Worm (Caenorhabditis elegans) whole organism, L3 larva: ENCODE data around the gene metl-1.

Experiments
- R02D3.7 ChIP-seq: fragments of 150-350 bp; optimal IDR thresholded peaks from 2 replicates; lab custom pipeline; 2014; ENCODE audit warnings: missing biosample characterization, missing genetic modification characterization
- ZK546.5 ChIP-seq: sonication (generic microtip); optimal IDR thresholded peaks from 2 replicates; lab custom pipeline; 2017; ENCODE audit warnings: missing biosample characterization, missing genetic modification characterization
- aly-2 ChIP-seq: fragments of 150-350 bp; optimal IDR thresholded peaks from 2 replicates; lab custom pipeline; 2014; ENCODE audit warnings: missing biosample characterization, missing genetic modification characterization
- ceh-16 ChIP-seq: sonication (generic microtip); optimal IDR thresholded peaks from 2 replicates; lab custom pipeline; 2017; ENCODE audit warnings: missing biosample characterization, missing genetic modification characterization
- ceh-28 ChIP-seq: fragments of 150-350 bp; optimal IDR thresholded peaks from 2 replicates; lab custom pipeline; 2014; ENCODE audit warnings: missing biosample characterization, missing genetic modification reagents, missing genetic modification characterization
- ceh-82 ChIP-seq: fragments of 150-350 bp; optimal IDR thresholded peaks from 2 replicates; lab custom pipeline; 2014; ENCODE audit warnings: missing biosample characterization, missing genetic modification characterization
- ceh-9 ChIP-seq: sonication (generic microtip); optimal IDR thresholded peaks from 2 replicates; lab custom pipeline; 2018; ENCODE audit warnings: missing biosample characterization, missing genetic modification characterization
- egl-27 ChIP-seq: sonication (generic microtip); optimal IDR thresholded peaks from 4 replicates; lab custom pipeline; 2017; ENCODE audit warnings: missing biosample characterization, missing genetic modification reagents, missing genetic modification characterization
- egl-5 ChIP-seq: fragments of 150-350 bp; optimal IDR thresholded peaks from 2 replicates; lab custom pipeline; 2017; ENCODE audit warnings: missing biosample characterization, missing genetic modification reagents, missing genetic modification characterization, inconsistent platforms
- elt-1 ChIP-seq: fragments of 150-350 bp; optimal IDR thresholded peaks from 2 replicates; lab custom pipeline; 2014; ENCODE audit warnings: missing biosample characterization, missing genetic modification characterization
- elt-2 ChIP-seq: sonication (generic microtip); optimal IDR thresholded peaks from 2 replicates; lab custom pipeline; 2016; ENCODE audit warnings: missing genetic modification reagents, mild to moderate bottlenecking, missing genetic modification characterization, missing compliant biosample characterization
- elt-3 ChIP-seq, 3 experiments: fragments of 150-350 bp in 1 of 3; sonication (generic microtip) in 2 of 3; optimal IDR thresholded peaks; 2 replicates in 2 of 3; 4 replicates in 1 of 3; lab custom pipeline; 2014 to 2017; ENCODE audit warnings: missing biosample characterization in 3 of 3, missing genetic modification characterization in 3 of 3
- eor-1 ChIP-seq, 2 experiments: fragments of 150-350 bp; optimal IDR thresholded peaks; 2 replicates each; lab custom pipeline; 2014 to 2018; ENCODE audit warnings: missing biosample characterization in 2 of 2, missing genetic modification characterization in 2 of 2
- fos-1 ChIP-seq: fragments of 150-350 bp; optimal IDR thresholded peaks from 2 replicates; lab custom pipeline; 2014; ENCODE audit warnings: missing biosample characterization, missing genetic modification characterization
- hmg-11 ChIP-seq: sonication (generic microtip); optimal IDR thresholded peaks from 2 replicates; lab custom pipeline; 2016; ENCODE audit warnings: missing genetic modification characterization, missing compliant biosample characterization
- lin-15B ChIP-seq: fragments of 150-350 bp; optimal IDR thresholded peaks from 2 replicates; lab custom pipeline; 2014; ENCODE audit warnings: missing biosample characterization, missing genetic modification characterization
- nfya-1 ChIP-seq: sonication (generic microtip); optimal IDR thresholded peaks from 2 replicates; lab custom pipeline; 2017; ENCODE audit warnings: missing genetic modification characterization, mild to moderate bottlenecking, missing compliant biosample characterization, antibody characterized with exemption, moderate library complexity; ENCODE audit not compliant: insufficient read depth
- nhr-23 ChIP-seq: fragments of 150-350 bp; optimal IDR thresholded peaks from 2 replicates; lab custom pipeline; 2014; ENCODE audit warnings: missing biosample characterization, missing genetic modification reagents, missing genetic modification characterization
- nhr-237 ChIP-seq: fragments of 150-350 bp; optimal IDR thresholded peaks from 2 replicates; lab custom pipeline; 2014; ENCODE audit warnings: missing biosample characterization, missing genetic modification characterization
- nhr-25 ChIP-seq: sonication (generic microtip); optimal IDR thresholded peaks from 2 replicates; lab custom pipeline; 2017; ENCODE audit warnings: missing biosample characterization, missing genetic modification characterization
- nhr-28 ChIP-seq: fragments of 150-350 bp; optimal IDR thresholded peaks from 2 replicates; lab custom pipeline; 2014; ENCODE audit warnings: missing biosample characterization, missing genetic modification characterization
- nhr-43 ChIP-seq: sonication (generic microtip); optimal IDR thresholded peaks from 2 replicates; lab custom pipeline; 2016; ENCODE audit warnings: mild to moderate bottlenecking, missing genetic modification characterization, missing compliant biosample characterization; ENCODE audit not compliant: poor library complexity, severe bottlenecking
- nhr-67 ChIP-seq: fragments of 150-350 bp; optimal IDR thresholded peaks from 2 replicates; lab custom pipeline; 2014; ENCODE audit warnings: missing biosample characterization, missing genetic modification characterization
- nhr-76 ChIP-seq: fragments of 150-350 bp; sonication (generic microtip); optimal IDR thresholded peaks from 5 replicates; lab custom pipeline; 2014; ENCODE audit warnings: missing biosample characterization, missing genetic modification characterization
- nhr-77 ChIP-seq: fragments of 150-350 bp; optimal IDR thresholded peaks from 2 replicates; lab custom pipeline; 2014; ENCODE audit warnings: missing biosample characterization, missing genetic modification characterization
- pha-4 ChIP-seq: fragments of 150-350 bp; optimal IDR thresholded peaks from 2 replicates; lab custom pipeline; 2014; ENCODE audit warnings: missing biosample characterization, missing genetic modification reagents, missing genetic modification characterization
- pqm-1 ChIP-seq: fragments of 150-350 bp; optimal IDR thresholded peaks from 2 replicates; lab custom pipeline; 2017; ENCODE audit warnings: missing biosample characterization, missing genetic modification characterization, inconsistent platforms
- sea-2 ChIP-seq: fragments of 150-350 bp; sonication (generic microtip); optimal IDR thresholded peaks from 4 replicates; lab custom pipeline; 2014; ENCODE audit warnings: missing biosample characterization, missing genetic modification reagents, missing genetic modification characterization
- skn-1 ChIP-seq: fragments of 150-350 bp; optimal IDR thresholded peaks from 2 replicates; lab custom pipeline; 2014; ENCODE audit warnings: missing biosample characterization, missing genetic modification characterization
- tbx-2 ChIP-seq: sonication (generic microtip); optimal IDR thresholded peaks from 2 replicates; lab custom pipeline; 2016; ENCODE audit warnings: mild to moderate bottlenecking, missing genetic modification characterization, missing compliant biosample characterization
- unc-39 ChIP-seq: sonication (generic microtip); optimal IDR thresholded peaks from 4 replicates; lab custom pipeline; 2017; ENCODE audit warnings: missing biosample characterization, missing genetic modification characterization
- unc-62 ChIP-seq: fragments of 150-350 bp; sonication (generic microtip); optimal IDR thresholded peaks from 4 replicates; lab custom pipeline; 2014; ENCODE audit warnings: missing biosample characterization, missing genetic modification reagents, missing genetic modification characterization
- ztf-11 ChIP-seq: fragments of 150-350 bp; optimal IDR thresholded peaks from 2 replicates; lab custom pipeline; 2014; ENCODE audit warnings: missing biosample characterization, missing genetic modification characterization

Gene metl-1

ce11 chrII:11518184-11518583 is 44.8 kb upstream of the metl-1 start, which contains the start of gene B0334.10:
Gene B0334.10 (plus strand): TSS chrII:11518484.
- TF ChIP-seq nhr-28 (tag; lab: Kevin White, UChicago) (no peak), ztf-11 (tag; lab: Kevin White, UChicago) (no peak), nhr-237 (tag; lab: Kevin White, UChicago) (no peak), egl-5 (tag; lab: Kevin White, UChicago) (no peak), pqm-1 (tag; lab: Kevin White, UChicago) (no peak), nhr-77 (tag; lab: Kevin White, UChicago) (no peak), ceh-82 (tag; lab: Kevin White, UChicago) (no peak), ZK546.5 (tag; lab: Kevin White, UChicago) (no peak), tbx-2 (no peak), pha-4 (tag; lab: Kevin White, UChicago) (no peak), elt-2 (tag; lab: Kevin White, UChicago) (no peak), nhr-67 (tag; lab: Kevin White, UChicago) (no peak), elt-1 (no peak)

- no peak for TF ChIP-seq hmg-11 (tag; lab: Kevin White, UChicago)
- no peak for TF ChIP-seq R02D3.7 (tag; lab: Kevin White, UChicago)
- no peak for TF ChIP-seq lin-15B (tag; lab: Kevin White, UChicago)
- TF ChIP-seq unc-62 (GFP tag; lab: Kevin White, UChicago), result no peak
- no peak for TF ChIP-seq nfya-1 (tag; lab: Kevin White, UChicago)
- no peak for TF ChIP-seq eor-1 (tag; optimal IDR thresholded peaks at IDR 0.05; lab: Kevin White, UChicago)
- TF ChIP-seq pqm-1 (tag; lab: Kevin White, UChicago), result no peak
- TF ChIP-seq ceh-28 (tag; lab: Kevin White, UChicago), result no peak
- no peak for TF ChIP-seq elt-3 (tag; optimal IDR thresholded peaks at IDR 0.05; lab: Kevin White, UChicago)
- no peak for TF ChIP-seq ceh-16 (tag; lab: Kevin White, UChicago)
- TF ChIP-seq sea-2 (GFP tag; lab: Kevin White, UChicago), result no peak
- no peak for TF ChIP-seq nhr-43 (tag; lab: Kevin White, UChicago)
- no peak for TF ChIP-seq nhr-28 (tag; lab: Kevin White, UChicago)
- TF ChIP-seq ceh-9 (tag; lab: Kevin White, UChicago), result no peak
- TF ChIP-seq elt-2 (tag; lab: Kevin White, UChicago), result no peak
- TF ChIP-seq nhr-76 (tag; lab: Kevin White, UChicago), result no peak
- TF ChIP-seq aly-2 (tag; lab: Kevin White, UChicago), result no peak
Observed at ce11 chrII:11514775-11515174, 41.4 kb upstream of the metl-1 start, which contains the start of gene srh-44. Gene srh-44 (plus strand): TSS chrII:11515075.

ce11 chrII:11512921-11513320 is 39.5 kb upstream of the metl-1 start:
- TF ChIP-seq pqm-1 (tag; lab: Kevin White, UChicago), result no peak
- no peak for TF ChIP-seq nhr-237 (tag; lab: Kevin White, UChicago)
- TF ChIP-seq skn-1 (tag; lab: Kevin White, UChicago), result no peak
- TF ChIP-seq nhr-23 (tag; lab: Kevin White, UChicago), result no peak
- TF ChIP-seq fos-1, result no peak
- no peak for TF ChIP-seq ceh-28 (tag; lab: Kevin White, UChicago)
- no peak for TF ChIP-seq eor-1 (tag; optimal IDR thresholded peaks at IDR 0.05; lab: Kevin White, UChicago)
- TF ChIP-seq nhr-43 (tag; lab: Kevin White, UChicago), result no peak
- TF ChIP-seq nhr-67 (tag; lab: Kevin White, UChicago), result no peak

- TF ChIP-seq nhr-43 (tag; lab: Kevin White, UChicago), result no peak
- TF ChIP-seq nhr-77 (tag; lab: Kevin White, UChicago), result no peak
- TF ChIP-seq nhr-25 (tag; lab: Kevin White, UChicago), result peak; percentile 69
- no peak for TF ChIP-seq elt-2 (tag; lab: Kevin White, UChicago)
- TF ChIP-seq nhr-237 (tag; lab: Kevin White, UChicago), result no peak
- TF ChIP-seq egl-27 (tag; lab: Kevin White, UChicago), result no peak
- no peak for TF ChIP-seq nhr-76 (tag; lab: Kevin White, UChicago)
- no peak for TF ChIP-seq unc-39
Observed at ce11 chrII:11510373-11510772, 37.0 kb upstream of the metl-1 start, which contains the start of gene npr-41. Gene npr-41 (plus strand): TSS chrII:11510673.
